Fruit fly (Drosophila melanogaster) whole organism, prepupa: ENCODE results near the gene CG5062.

Experiments used
- Blimp-1 ChIP-seq: fragments of 200-800 bp; sonication (Bioruptor generic); optimal IDR thresholded peaks from 3 replicates; lab custom pipeline; 2017; ENCODE audit warnings: missing biosample characterization, missing genetic modification characterization, mild to moderate bottlenecking, moderate library complexity, missing genetic modification reagents
- CG10631 ChIP-seq: fragments of 200-800 bp; sonication (Bioruptor generic); optimal IDR thresholded peaks from 2 replicates; lab custom pipeline; 2016; ENCODE audit warnings: missing biosample characterization, missing genetic modification characterization
- CG10669 ChIP-seq: fragments of 200-800 bp; sonication (Bioruptor generic); optimal IDR thresholded peaks from 3 replicates; lab custom pipeline; 2018; ENCODE audit warnings: missing biosample characterization, mild to moderate bottlenecking, missing genetic modification characterization, moderate library complexity
- CG11294 ChIP-seq: fragments of 200-800 bp; sonication (Bioruptor generic); IDR thresholded peaks from 2 replicates; pipeline ENCODE4 v1.3.6; 2022; ENCODE audit warnings: missing biosample characterization, missing genetic modification characterization
- CG11902 ChIP-seq: fragments of 200-800 bp; sonication (Bioruptor generic); optimal IDR thresholded peaks from 3 replicates; lab custom pipeline; 2016; ENCODE audit warnings: missing biosample characterization, missing genetic modification characterization
- CG15336 ChIP-seq: fragments of 200-800 bp; sonication (Bioruptor generic); IDR thresholded peaks from 2 replicates; pipeline ENCODE4 v1.3.6; 2022; ENCODE audit warnings: missing biosample characterization, missing genetic modification characterization
- CG16779 ChIP-seq: fragments of 200-800 bp; sonication (Bioruptor generic); optimal IDR thresholded peaks from 3 replicates; lab custom pipeline; 2017; ENCODE audit warnings: missing biosample characterization, mild to moderate bottlenecking, missing genetic modification characterization
- CG3032 ChIP-seq: fragments of 200-800 bp; optimal IDR thresholded peaks from 2 replicates; lab custom pipeline; 2019; ENCODE audit warnings: missing biosample characterization, mild to moderate bottlenecking, missing genetic modification characterization, moderate library complexity
- CG34406 ChIP-seq: fragments of 200-800 bp; sonication (Bioruptor generic); optimal IDR thresholded peaks from 3 replicates; lab custom pipeline; 2016; ENCODE audit warnings: missing biosample characterization, missing genetic modification characterization
- CG4318 ChIP-seq: fragments of 200-800 bp; sonication (Bioruptor generic); optimal IDR thresholded peaks from 3 replicates; lab custom pipeline; 2017; ENCODE audit warnings: missing biosample characterization, mild to moderate bottlenecking, missing genetic modification characterization
- CG6276 ChIP-seq: fragments of 200-800 bp; sonication (Bioruptor generic); optimal IDR thresholded peaks from 2 replicates; lab custom pipeline; 2017; ENCODE audit warnings: missing biosample characterization, mild to moderate bottlenecking, missing genetic modification characterization
- CG6792 ChIP-seq: fragments of 200-800 bp; sonication (Bioruptor generic); optimal IDR thresholded peaks from 3 replicates; lab custom pipeline; 2016; ENCODE audit warnings: missing biosample characterization, missing genetic modification characterization
- CG6854 ChIP-seq: fragments of 200-800 bp; sonication (Bioruptor generic); optimal IDR thresholded peaks from 2 replicates; lab custom pipeline; 2017; ENCODE audit warnings: missing biosample characterization, mild to moderate bottlenecking, missing genetic modification characterization
- CG7368 ChIP-seq: fragments of 200-800 bp; sonication (Bioruptor generic); optimal IDR thresholded peaks from 3 replicates; lab custom pipeline; 2016; ENCODE audit warnings: missing biosample characterization, missing genetic modification characterization
- CG8119 ChIP-seq: fragments of 200-800 bp; sonication (Bioruptor generic); IDR thresholded peaks from 3 replicates; pipeline ENCODE4 v1.3.6; 2022; ENCODE audit warnings: missing biosample characterization, missing genetic modification characterization
- CG8319 ChIP-seq: fragments of 200-800 bp; sonication (Bioruptor generic); optimal IDR thresholded peaks from 3 replicates; lab custom pipeline; 2016; ENCODE audit warnings: missing biosample characterization, missing genetic modification characterization
- CG8632 ChIP-seq: fragments of 200-800 bp; sonication (Bioruptor generic); optimal IDR thresholded peaks from 3 replicates; lab custom pipeline; 2016; ENCODE audit warnings: missing biosample characterization, missing genetic modification characterization
- Eip75B ChIP-seq: fragments of 200-800 bp; sonication (Bioruptor generic); optimal IDR thresholded peaks from 3 replicates; lab custom pipeline; 2016; ENCODE audit warnings: missing biosample characterization, missing genetic modification characterization
- Eip78C ChIP-seq: fragments of 200-800 bp; sonication (Bioruptor generic); peaks from one replicate; lab custom pipeline; 2016; ENCODE audit warnings: missing biosample characterization, missing genetic modification characterization
- Eip93F ChIP-seq: fragments of 200-800 bp; sonication (Bioruptor generic); optimal IDR thresholded peaks from 2 replicates; lab custom pipeline; 2016; ENCODE audit warnings: missing biosample characterization, mild to moderate bottlenecking, missing genetic modification characterization
- Ets96B ChIP-seq: fragments of 200-800 bp; optimal IDR thresholded peaks from 2 replicates; lab custom pipeline; 2019; ENCODE audit warnings: missing biosample characterization, mild to moderate bottlenecking, missing genetic modification characterization, moderate library complexity
- Gug ChIP-seq: fragments of 200-800 bp; sonication (Bioruptor generic); IDR thresholded peaks from 2 replicates; pipeline ENCODE4 v1.3.6; 2022; ENCODE audit warnings: missing biosample characterization, missing genetic modification characterization
- Hr38 ChIP-seq: sonication (Bioruptor generic); optimal IDR thresholded peaks from 2 replicates; lab custom pipeline; 2016; ENCODE audit warnings: missing biosample characterization, missing genetic modification characterization
- Hr39 ChIP-seq: fragments of 200-800 bp; sonication (Bioruptor generic); optimal IDR thresholded peaks from 2 replicates; lab custom pipeline; 2016; ENCODE audit warnings: missing biosample characterization, missing genetic modification characterization
- Hr4 ChIP-seq: fragments of 200-800 bp; sonication (Bioruptor generic); optimal IDR thresholded peaks from 3 replicates; lab custom pipeline; 2016; ENCODE audit warnings: missing biosample characterization, missing genetic modification characterization
- OdsH ChIP-seq: fragments of 200-800 bp; sonication (Bioruptor generic); optimal IDR thresholded peaks from 3 replicates; lab custom pipeline; 2016; ENCODE audit warnings: missing biosample characterization, missing genetic modification characterization
- Sox102F ChIP-seq: fragments of 200-800 bp; sonication (Bioruptor generic); optimal IDR thresholded peaks from 2 replicates; lab custom pipeline; 2016; ENCODE audit warnings: missing biosample characterization, mild to moderate bottlenecking, missing genetic modification characterization
- Sox14 ChIP-seq: fragments of 200-800 bp; sonication (Bioruptor generic); optimal IDR thresholded peaks from 3 replicates; lab custom pipeline; 2016; ENCODE audit warnings: missing biosample characterization, missing genetic modification characterization
- Sox15 ChIP-seq: fragments of 200-800 bp; sonication (Bioruptor generic); optimal IDR thresholded peaks from 3 replicates; lab custom pipeline; 2016; ENCODE audit warnings: missing biosample characterization, missing genetic modification characterization
- achi ChIP-seq: fragments of 200-800 bp; sonication (Bioruptor generic); optimal IDR thresholded peaks from 3 replicates; lab custom pipeline; 2016; ENCODE audit warnings: missing biosample characterization, missing genetic modification characterization
- acj6 ChIP-seq: fragments of 200-800 bp; sonication (Bioruptor generic); optimal IDR thresholded peaks from 3 replicates; lab custom pipeline; 2016; ENCODE audit warnings: missing biosample characterization, missing genetic modification characterization
- cyc ChIP-seq: fragments of 200-800 bp; sonication (Bioruptor generic); optimal IDR thresholded peaks from 3 replicates; lab custom pipeline; 2016; ENCODE audit warnings: missing biosample characterization, missing genetic modification characterization
- dac ChIP-seq: fragments of 200-800 bp; sonication (Bioruptor generic); optimal IDR thresholded peaks from 2 replicates; lab custom pipeline; 2017; ENCODE audit warnings: missing biosample characterization, mild to moderate bottlenecking, missing genetic modification characterization
- dsx ChIP-seq: fragments of 200-800 bp; optimal IDR thresholded peaks from 3 replicates; lab custom pipeline; 2019; ENCODE audit warnings: missing biosample characterization, mild to moderate bottlenecking, missing genetic modification characterization, moderate library complexity; ENCODE audit not compliant: poor library complexity, severe bottlenecking
- eg ChIP-seq: fragments of 200-800 bp; sonication (Bioruptor generic); IDR thresholded peaks from 3 replicates; pipeline ENCODE4 v1.3.6; 2022; ENCODE audit warnings: missing biosample characterization, missing genetic modification characterization
- esn ChIP-seq: fragments of 200-800 bp; sonication (Bioruptor generic); optimal IDR thresholded peaks from 2 replicates; lab custom pipeline; 2016; ENCODE audit warnings: missing biosample characterization, mild to moderate bottlenecking, missing genetic modification characterization, moderate library complexity
- fd59A ChIP-seq: fragments of 200-800 bp; sonication (Bioruptor generic); optimal IDR thresholded peaks from 2 replicates; lab custom pipeline; 2017; ENCODE audit warnings: missing biosample characterization, mild to moderate bottlenecking, missing genetic modification characterization, missing genetic modification reagents
- fd85E ChIP-seq: fragments of 200-800 bp; sonication (Bioruptor generic); optimal IDR thresholded peaks from 3 replicates; lab custom pipeline; 2016; ENCODE audit warnings: missing biosample characterization, missing genetic modification characterization
- fkh ChIP-seq: fragments of 200-800 bp; sonication (Bioruptor generic); optimal IDR thresholded peaks from 3 replicates; lab custom pipeline; 2017; ENCODE audit warnings: missing biosample characterization, mild to moderate bottlenecking, missing genetic modification characterization, moderate library complexity
- net ChIP-seq: fragments of 200-800 bp; sonication (Bioruptor generic); optimal IDR thresholded peaks from 3 replicates; lab custom pipeline; 2016; ENCODE audit warnings: missing biosample characterization, missing genetic modification characterization
- pdm3 ChIP-seq: fragments of 200-800 bp; sonication (Bioruptor generic); optimal IDR thresholded peaks from 3 replicates; lab custom pipeline; 2016; ENCODE audit warnings: missing biosample characterization, missing genetic modification characterization
- spab ChIP-seq: fragments of 200-800 bp; sonication (Bioruptor generic); optimal IDR thresholded peaks from 2 replicates; lab custom pipeline; 2017; ENCODE audit warnings: missing biosample characterization, mild to moderate bottlenecking, missing genetic modification characterization, missing genetic modification reagents
- topi ChIP-seq: fragments of 200-800 bp; sonication (Bioruptor generic); optimal IDR thresholded peaks from 3 replicates; lab custom pipeline; 2016; ENCODE audit warnings: missing biosample characterization, missing genetic modification characterization
- vri ChIP-seq: fragments of 200-800 bp; sonication (Bioruptor generic); optimal IDR thresholded peaks from 3 replicates; lab custom pipeline; 2016; ENCODE audit warnings: missing biosample characterization, mild to moderate bottlenecking, missing genetic modification characterization

CG5062 gene

DNA sequence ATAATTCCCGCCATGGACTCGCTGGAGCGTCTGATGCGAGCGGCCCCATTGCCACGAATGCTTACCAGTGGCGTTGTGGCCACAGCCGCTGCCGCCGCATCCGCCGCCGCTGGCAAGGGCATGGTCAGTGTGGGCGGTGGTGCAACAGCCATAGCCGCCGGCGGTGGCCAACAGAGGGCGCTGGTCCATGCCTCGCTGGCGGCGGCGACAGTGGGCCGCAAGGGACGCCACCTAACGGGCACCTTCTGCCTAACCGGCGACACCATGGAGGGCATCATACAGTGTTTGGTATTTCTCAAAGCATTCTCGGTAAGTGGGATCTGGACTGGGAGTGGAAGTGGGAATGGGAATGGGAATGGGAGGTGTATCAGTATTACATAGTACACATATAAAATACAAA, 5.0 kb upstream of the CG5062 start:
- TF ChIP-seq CG8319, result no peak
- TF ChIP-seq pdm3 (GFP tag; lab: Kevin White, UChicago), result no peak
- TF ChIP-seq CG11294, result no peak
- TF ChIP-seq dac (GFP tag; lab: Kevin White, UChicago), result no peak
- TF ChIP-seq esn (GFP tag; lab: Kevin White, UChicago), result no peak
- TF ChIP-seq CG6276, result no peak
- no peak for TF ChIP-seq CG8119
- TF ChIP-seq Sox102F, result no peak
- TF ChIP-seq Blimp-1 (GFP tag; lab: Kevin White, UChicago), result no peak
- TF ChIP-seq cyc, result no peak
- no peak for TF ChIP-seq Eip78C
- no peak for TF ChIP-seq vri (GFP tag; lab: Kevin White, UChicago)
- TF ChIP-seq achi, result no peak

DNA sequence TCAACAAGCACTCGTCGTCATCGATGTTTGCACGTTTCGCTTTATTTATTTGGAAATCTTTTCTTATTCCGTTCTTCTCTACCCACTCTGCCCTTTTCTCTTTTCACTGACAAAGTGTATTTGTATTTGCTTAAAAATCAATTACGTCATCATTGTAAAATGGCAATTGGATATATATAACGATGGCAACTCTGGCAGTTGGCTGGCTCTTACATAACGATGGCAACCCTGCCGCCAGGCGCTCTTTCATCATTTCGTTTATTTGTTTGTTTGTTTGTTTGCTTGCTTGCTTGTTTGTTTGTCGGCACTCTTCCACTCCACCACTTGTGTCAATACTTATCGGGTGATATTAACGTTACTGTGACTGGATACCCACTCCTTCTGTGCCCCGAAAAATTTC, 14.0 kb downstream of the CG5062 start:
- TF ChIP-seq Sox15 (GFP tag; lab: Kevin White, UChicago) (no peak), dsx (GFP tag; lab: Kevin White, UChicago) (no peak), fkh (peak; percentile 4), CG10631 (GFP tag; lab: Kevin White, UChicago) (no peak), CG4318 (GFP tag; lab: Kevin White, UChicago) (no peak), CG7368 (GFP tag; lab: Kevin White, UChicago) (no peak), CG10669 (GFP tag; lab: Kevin White, UChicago) (no peak)

dm6 chrX:5164924-5165323, 17.2 kb downstream of the CG5062 start:
- TF ChIP-seq topi (no peak), Hr4 (no peak), Eip93F (GFP tag; lab: Kevin White, UChicago) (no peak), OdsH (no peak), CG4318 (GFP tag; lab: Kevin White, UChicago) (no peak), Gug (GFP tag; lab: Robert Waterston, UW) (no peak), CG6854 (GFP tag; lab: Kevin White, UChicago) (no peak), CG6792 (GFP tag; lab: Kevin White, UChicago) (no peak), CG10669 (GFP tag; lab: Kevin White, UChicago) (no peak), CG16779 (tag; lab: Kevin White, UChicago) (no peak), net (no peak), CG8319 (no peak), CG8632 (GFP tag; lab: Kevin White, UChicago) (no peak), Eip75B (no peak), CG11294 (no peak), CG34406 (GFP tag; lab: Kevin White, UChicago) (no peak)
- TF ChIP-seq, all 60 proteins: peak for 0

- no peak for TF ChIP-seq Ets96B (tag; lab: Kevin White, UChicago)
Measured at dm6 chrX:5152888-5153287, 29.3 kb downstream of the CG5062 start.

DNA sequence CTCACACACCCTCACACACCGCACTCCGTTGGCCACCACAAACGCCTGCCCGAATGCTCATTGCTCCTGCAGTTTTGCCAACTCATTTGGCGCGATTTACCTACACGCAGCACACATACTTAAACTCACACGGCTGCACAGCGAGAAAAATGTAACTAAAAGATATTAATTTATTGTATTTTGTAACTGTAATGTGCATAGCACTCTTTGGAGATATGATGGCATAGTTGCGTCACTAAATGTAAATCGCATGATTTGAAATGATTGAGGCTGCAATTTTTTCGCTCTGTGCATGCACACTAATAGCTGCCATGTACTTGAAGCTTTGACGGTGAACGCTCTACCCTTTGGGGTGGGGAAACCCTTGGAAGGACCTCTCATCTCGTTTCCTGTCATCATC, 38.4 kb downstream of the CG5062 start:
- no peak for TF ChIP-seq spab (GFP tag; lab: Kevin White, UChicago)
- no peak for TF ChIP-seq fd59A (GFP tag; lab: Kevin White, UChicago)
- TF ChIP-seq OdsH, result no peak
- no peak for TF ChIP-seq Eip93F (GFP tag; lab: Kevin White, UChicago)
- TF ChIP-seq Hr38, result no peak
- peak; percentile 1 for TF ChIP-seq Eip75B
- no peak for TF ChIP-seq CG6276
- peak; percentile 1 for TF ChIP-seq CG10631 (GFP tag; lab: Kevin White, UChicago)
- TF ChIP-seq net, result no peak
- TF ChIP-seq CG15336 (GFP tag; lab: Robert Waterston, UW), result peak; percentile 41; the same call in 1 of the 2 replicates
- TF ChIP-seq topi, result no peak
- peak; percentile 12 for TF ChIP-seq CG10669 (GFP tag; lab: Kevin White, UChicago)
- TF ChIP-seq dsx (GFP tag; lab: Kevin White, UChicago), result no peak
- TF ChIP-seq CG8119, result 0 out of 3 replicates have a peak, but pooled peaks have one; percentile 29
- no peak for TF ChIP-seq cyc
- TF ChIP-seq Hr39 (GFP tag; lab: Kevin White, UChicago), result no peak
- peak; percentile 0 for TF ChIP-seq CG3032 (tag; lab: Kevin White, UChicago)
- TF ChIP-seq Sox14 (GFP tag; lab: Kevin White, UChicago), result no peak
- TF ChIP-seq acj6 (GFP tag; lab: Kevin White, UChicago), result no peak
- TF ChIP-seq dac (GFP tag; lab: Kevin White, UChicago), result no peak
- TF ChIP-seq CG4318 (GFP tag; lab: Kevin White, UChicago), result no peak
- TF ChIP-seq CG11902 (GFP tag; lab: Kevin White, UChicago), result no peak
- no peak for TF ChIP-seq CG7368 (GFP tag; lab: Kevin White, UChicago)
- no peak for TF ChIP-seq fd85E (GFP tag; lab: Kevin White, UChicago)
- TF ChIP-seq esn (GFP tag; lab: Kevin White, UChicago), result no peak
- peak; percentile 35; the same call in 1 of the 3 replicates for TF ChIP-seq eg (GFP tag; lab: Robert Waterston, UW)
- no peak for TF ChIP-seq Gug (GFP tag; lab: Robert Waterston, UW)
